Fruit fly (Drosophila melanogaster) whole organism, embryonic: ENCODE measurements around the gene Aps.
A peak's percentile ranks its signal among the peaks of the same experiment; 100 is the strongest.

ENCODE experiments used
- CG10267 ChIP-seq: fragments of 200-800 bp; sonication (Bioruptor generic); optimal IDR thresholded peaks from 2 replicates; lab custom pipeline; 2018; ENCODE audit warnings: missing biosample characterization, mild to moderate bottlenecking, missing genetic modification characterization, moderate library complexity
- CG10321 ChIP-seq: fragments of 200-800 bp; sonication (Bioruptor generic); IDR thresholded peaks from 2 replicates; pipeline ENCODE4 v1.3.6; 2022; ENCODE audit warnings: missing biosample characterization, missing genetic modification characterization
- CG10366 ChIP-seq: fragments of 200-800 bp; sonication (Bioruptor generic); IDR thresholded peaks from 2 replicates; pipeline ENCODE4 v1.3.6; 2022; ENCODE audit warnings: missing biosample characterization, missing genetic modification characterization
- CG12155 ChIP-seq: fragments of 200-800 bp; sonication (Bioruptor generic); optimal IDR thresholded peaks from 3 replicates; lab custom pipeline; 2016; ENCODE audit warnings: missing biosample characterization, missing genetic modification characterization
- CG12391 ChIP-seq: fragments of 200-800 bp; sonication (Bioruptor generic); optimal IDR thresholded peaks from 3 replicates; lab custom pipeline; 2018; ENCODE audit warnings: missing biosample characterization, mild to moderate bottlenecking, missing genetic modification characterization, moderate library complexity
- CG13624 ChIP-seq: fragments of 200-800 bp; sonication (Bioruptor generic); optimal IDR thresholded peaks from 2 replicates; lab custom pipeline; 2016; ENCODE audit warnings: missing biosample characterization, missing genetic modification characterization
- CG13894 ChIP-seq: fragments of 200-800 bp; sonication (Bioruptor generic); optimal IDR thresholded peaks from 3 replicates; lab custom pipeline; 2018; ENCODE audit warnings: missing biosample characterization, mild to moderate bottlenecking, missing genetic modification characterization, moderate library complexity
- CG15269 ChIP-seq: fragments of 200-800 bp; sonication (Bioruptor generic); optimal IDR thresholded peaks from 2 replicates; lab custom pipeline; 2018; ENCODE audit warnings: missing biosample characterization, mild to moderate bottlenecking, missing genetic modification characterization, moderate library complexity
- CG16813 ChIP-seq: fragments of 200-800 bp; sonication (Bioruptor generic); IDR thresholded peaks from 3 replicates; pipeline ENCODE4 v1.3.6; 2022; ENCODE audit warnings: missing biosample characterization, missing genetic modification characterization; ENCODE audit not compliant: partially characterized antibody
- CG16815 ChIP-seq: fragments of 200-800 bp; sonication (Bioruptor generic); optimal IDR thresholded peaks from 3 replicates; lab custom pipeline; 2017; ENCODE audit warnings: missing biosample characterization, mild to moderate bottlenecking, missing genetic modification characterization
- CG18262 ChIP-seq: fragments of 200-800 bp; optimal IDR thresholded peaks from 3 replicates; lab custom pipeline; 2019; ENCODE audit warnings: missing biosample characterization, mild to moderate bottlenecking, missing genetic modification characterization, moderate library complexity
- CG2678 ChIP-seq: fragments of 200-800 bp; sonication (Bioruptor generic); optimal IDR thresholded peaks from 3 replicates; lab custom pipeline; 2019; ENCODE audit warnings: missing biosample characterization, mild to moderate bottlenecking, missing genetic modification characterization, moderate library complexity
- CG31441 ChIP-seq: fragments of 200-800 bp; sonication (Bioruptor generic); IDR thresholded peaks from 2 replicates; pipeline ENCODE4 v1.3.6; 2022; ENCODE audit warnings: missing biosample characterization, missing genetic modification characterization
- CG34224 ChIP-seq: fragments of 200-800 bp; sonication (Bioruptor generic); IDR thresholded peaks from 3 replicates; pipeline ENCODE4 v1.3.6; 2022; ENCODE audit warnings: missing biosample characterization, missing genetic modification characterization; ENCODE audit not compliant: partially characterized antibody
- CG3995 ChIP-seq: fragments of 200-800 bp; sonication (Bioruptor generic); optimal IDR thresholded peaks from 3 replicates; lab custom pipeline; 2016; ENCODE audit warnings: missing biosample characterization, missing genetic modification characterization
- CG4820 ChIP-seq: fragments of 200-800 bp; sonication (Bioruptor generic); optimal IDR thresholded peaks from 3 replicates; lab custom pipeline; 2016; ENCODE audit warnings: missing biosample characterization, missing genetic modification characterization
- CG7928 ChIP-seq: fragments of 200-800 bp; sonication (Bioruptor generic); optimal IDR thresholded peaks from 2 replicates; lab custom pipeline; 2017; ENCODE audit warnings: missing biosample characterization, mild to moderate bottlenecking, missing genetic modification characterization
- CG9437 ChIP-seq: fragments of 200-800 bp; sonication (Bioruptor generic); optimal IDR thresholded peaks from 2 replicates; lab custom pipeline; 2018; ENCODE audit warnings: missing biosample characterization, mild to moderate bottlenecking, missing genetic modification characterization
- CG9609 ChIP-seq: fragments of 200-800 bp; sonication (Bioruptor generic); optimal IDR thresholded peaks from 3 replicates; lab custom pipeline; 2016; ENCODE audit warnings: missing biosample characterization, missing genetic modification characterization
- CG9727 ChIP-seq: fragments of 200-800 bp; sonication (Bioruptor generic); optimal IDR thresholded peaks from 3 replicates; lab custom pipeline; 2017; ENCODE audit warnings: missing biosample characterization, mild to moderate bottlenecking, missing genetic modification characterization
- ERR ChIP-seq: fragments of 200-800 bp; sonication (Bioruptor generic); optimal IDR thresholded peaks from 2 replicates; lab custom pipeline; 2016; ENCODE audit warnings: missing biosample characterization, missing genetic modification characterization
- Ets97D ChIP-seq: fragments of 200-800 bp; sonication (Bioruptor generic); optimal IDR thresholded peaks from 3 replicates; lab custom pipeline; 2016; ENCODE audit warnings: missing biosample characterization, missing genetic modification characterization
- Fer3 ChIP-seq: fragments of 200-800 bp; sonication (Bioruptor generic); optimal IDR thresholded peaks from 2 replicates; lab custom pipeline; 2018; ENCODE audit warnings: missing biosample characterization, mild to moderate bottlenecking, missing genetic modification characterization, moderate library complexity
- HLH3B ChIP-seq: fragments of 200-800 bp; sonication (Bioruptor generic); IDR thresholded peaks from 2 replicates; pipeline ENCODE4 v1.3.6; 2022; ENCODE audit warnings: missing biosample characterization, missing genetic modification characterization
- Hr3 ChIP-seq: fragments of 200-800 bp; sonication (Bioruptor generic); optimal IDR thresholded peaks from 3 replicates; lab custom pipeline; 2016; ENCODE audit warnings: missing biosample characterization, missing genetic modification characterization
- Lpt ChIP-seq: fragments of >200 bp; optimal IDR thresholded peaks from 2 replicates; lab custom pipeline; 2018; ENCODE audit warnings: missing biosample characterization, missing genetic modification characterization
- Max ChIP-seq: fragments of 200-800 bp; sonication (Bioruptor generic); optimal IDR thresholded peaks from 2 replicates; lab custom pipeline; 2016; ENCODE audit warnings: missing biosample characterization, mild to moderate bottlenecking, missing genetic modification characterization
- Ravus ChIP-seq: fragments of 200-800 bp; sonication (Bioruptor generic); IDR thresholded peaks from 2 replicates; pipeline ENCODE4 v1.3.6; 2022; ENCODE audit warnings: missing biosample characterization, missing genetic modification characterization
- Rx ChIP-seq: fragments of 200-800 bp; sonication (Bioruptor generic); IDR thresholded peaks from 2 replicates; pipeline ENCODE4 v1.3.6; 2022; ENCODE audit warnings: missing biosample characterization, missing genetic modification characterization
- al ChIP-seq: fragments of 200-800 bp; sonication (Bioruptor generic); IDR thresholded peaks from 2 replicates; pipeline ENCODE4 v1.3.6; 2022; ENCODE audit warnings: missing biosample characterization, missing genetic modification characterization
- bbx ChIP-seq: fragments of 200-800 bp; sonication (Bioruptor generic); IDR thresholded peaks from 2 replicates; pipeline ENCODE4 v1.3.6; 2022; ENCODE audit warnings: missing biosample characterization, missing genetic modification characterization; ENCODE audit not compliant: partially characterized antibody
- bigmax ChIP-seq: fragments of 200-800 bp; sonication (Bioruptor generic); optimal IDR thresholded peaks from 2 replicates; lab custom pipeline; 2018; ENCODE audit warnings: missing biosample characterization, mild to moderate bottlenecking, missing genetic modification characterization
- bsh ChIP-seq, 2 experiments: fragments of 200-800 bp; sonication (Bioruptor generic); optimal IDR thresholded peaks; 2 replicates each; lab custom pipeline; 2017 to 2018; ENCODE audit warnings: mild to moderate bottlenecking in 2 of 2, missing biosample characterization in 2 of 2, missing genetic modification characterization in 2 of 2, moderate library complexity in 1 of 2
- chif ChIP-seq, 2 experiments: fragments of 200-800 bp; sonication (Bioruptor generic); optimal IDR thresholded peaks; 3 replicates each; lab custom pipeline; 2016; ENCODE audit warnings: missing biosample characterization in 2 of 2, missing genetic modification characterization in 2 of 2
- chm ChIP-seq: fragments of 200-800 bp; sonication (Bioruptor generic); IDR thresholded peaks from 2 replicates; pipeline ENCODE4 v1.3.6; 2022; ENCODE audit warnings: missing biosample characterization, missing genetic modification characterization
- ems ChIP-seq: fragments of 200-800 bp; sonication (Bioruptor generic); optimal IDR thresholded peaks from 3 replicates; lab custom pipeline; 2016; ENCODE audit warnings: missing biosample characterization, missing genetic modification characterization
- eyg ChIP-seq: fragments of 200-800 bp; sonication (Bioruptor generic); optimal IDR thresholded peaks from 3 replicates; lab custom pipeline; 2016; ENCODE audit warnings: missing biosample characterization, missing genetic modification characterization
- gcm ChIP-seq: fragments of 200-800 bp; sonication (Bioruptor generic); optimal IDR thresholded peaks from 2 replicates; lab custom pipeline; 2019; ENCODE audit warnings: missing biosample characterization, mild to moderate bottlenecking, missing genetic modification characterization, moderate library complexity
- inv ChIP-seq: fragments of 200-800 bp; sonication (Bioruptor generic); IDR thresholded peaks from 2 replicates; pipeline ENCODE4 v1.3.6; 2022; ENCODE audit warnings: missing biosample characterization, missing genetic modification characterization; ENCODE audit not compliant: partially characterized antibody
- mirr ChIP-seq: fragments of 200-800 bp; sonication (Bioruptor generic); optimal IDR thresholded peaks from 3 replicates; lab custom pipeline; 2018; ENCODE audit warnings: missing biosample characterization, mild to moderate bottlenecking, missing genetic modification characterization
- nerfin-2 ChIP-seq: fragments of 200-800 bp; sonication (Bioruptor generic); IDR thresholded peaks from 2 replicates; pipeline ENCODE4 v1.3.6; 2022; ENCODE audit warnings: missing biosample characterization, missing genetic modification characterization; ENCODE audit not compliant: partially characterized antibody
- nom ChIP-seq: fragments of 200-800 bp; sonication (Bioruptor generic); optimal IDR thresholded peaks from 2 replicates; lab custom pipeline; 2017; ENCODE audit warnings: missing biosample characterization, missing genetic modification characterization, mild to moderate bottlenecking, moderate library complexity, missing genetic modification reagents
- oc ChIP-seq: fragments of 200-800 bp; sonication (Bioruptor generic); optimal IDR thresholded peaks from 2 replicates; lab custom pipeline; 2018; ENCODE audit warnings: missing biosample characterization, mild to moderate bottlenecking, missing genetic modification characterization, moderate library complexity
- pita ChIP-seq: fragments of 200-800 bp; sonication (Bioruptor generic); optimal IDR thresholded peaks from 2 replicates; lab custom pipeline; 2017; ENCODE audit warnings: missing biosample characterization, mild to moderate bottlenecking, missing genetic modification characterization
- psq ChIP-seq: fragments of 200-800 bp; sonication (Bioruptor generic); optimal IDR thresholded peaks from 2 replicates; lab custom pipeline; 2017; ENCODE audit warnings: missing biosample characterization, missing genetic modification characterization
- ranshi ChIP-seq: fragments of 200-800 bp; sonication (Bioruptor generic); IDR thresholded peaks from 2 replicates; pipeline ENCODE4 v1.3.6; 2022; ENCODE audit warnings: missing biosample characterization, missing genetic modification characterization
- sisA ChIP-seq: fragments of 200-800 bp; sonication (Bioruptor generic); IDR thresholded peaks from 2 replicates; pipeline ENCODE4 v1.3.6; 2022; ENCODE audit warnings: missing biosample characterization, missing genetic modification characterization
- stc ChIP-seq: fragments of 200-800 bp; sonication (Bioruptor generic); IDR thresholded peaks from 2 replicates; pipeline ENCODE4 v1.3.6; 2022; ENCODE audit warnings: missing biosample characterization, missing genetic modification characterization
- tx ChIP-seq: fragments of 200-800 bp; sonication (Bioruptor generic); optimal IDR thresholded peaks from 2 replicates; lab custom pipeline; 2016; ENCODE audit warnings: missing biosample characterization, missing genetic modification characterization

The Aps gene

dm6 chr3L:10866633-10867379, 32.1 kb downstream of the Aps start (continued):
- TF ChIP-seq CG2678 (tag; lab: Kevin White, UChicago) (peak; percentile 61), eyg (GFP tag; lab: Kevin White, UChicago) (no peak), CG9727 (GFP tag; lab: Kevin White, UChicago) (peak; percentile 25), bbx (GFP tag; lab: Robert Waterston, UW) (no peak), HLH3B (GFP tag; lab: Robert Waterston, UW) (no peak), CG3995 (GFP tag; lab: Kevin White, UChicago) (peak; percentile 12), nerfin-2 (GFP tag; lab: Robert Waterston, UW) (no peak), Fer3 (peak; percentile 50), Lpt (no peak), CG10267 (tag; lab: Kevin White, UChicago) (no peak), CG13894 (no peak), bsh (GFP tag; optimal IDR thresholded peaks at IDR 0.05; lab: Kevin White, UChicago) (no peak), stc (GFP tag; lab: Robert Waterston, UW) (no peak; the same call in 1 of the 2 replicates), Ets97D (no peak), CG18262 (no peak), pita (GFP tag; lab: Kevin White, UChicago) (no peak), Rx (GFP tag; lab: Robert Waterston, UW) (no peak), nom (GFP tag; lab: Kevin White, UChicago) (no peak), CG12155 (peak; percentile 56), CG34224 (GFP tag; lab: Robert Waterston, UW) (no peak), ranshi (GFP tag; lab: Robert Waterston, UW) (0 out of 2 replicates have a peak, but pooled peaks have one; percentile 34), CG13624 (GFP tag; lab: Kevin White, UChicago) (peak; percentile 55), CG9609 (GFP tag; lab: Kevin White, UChicago) (peak; percentile 14), Hr3 (GFP tag; lab: Kevin White, UChicago) (no peak), CG9437 (no peak), Max (no peak), Ravus (GFP tag; lab: Robert Waterston, UW) (no peak), chm (GFP tag; lab: Robert Waterston, UW) (no peak), chif (GFP tag; optimal IDR thresholded peaks at IDR 0.05; lab: Kevin White, UChicago) (peak in 1 of 2 experiments; percentile 39), al (GFP tag; lab: Robert Waterston, UW) (peak; percentile 57; the same call in 1 of the 2 replicates), CG10321 (GFP tag; lab: Robert Waterston, UW) (no peak), CG31441 (GFP tag; lab: Robert Waterston, UW) (no peak), CG16813 (no peak), oc (tag; lab: Kevin White, UChicago) (no peak), bigmax (GFP tag; lab: Kevin White, UChicago) (no peak), CG15269 (peak; percentile 56), mirr (GFP tag; lab: Kevin White, UChicago) (peak; percentile 17), inv (GFP tag; lab: Robert Waterston, UW) (no peak), sisA (GFP tag; lab: Robert Waterston, UW) (no peak), psq (no peak), CG16815 (GFP tag; lab: Kevin White, UChicago) (no peak), CG7928 (no peak), CG4820 (GFP tag; lab: Kevin White, UChicago) (peak; percentile 8), tx (no peak), CG10366 (GFP tag; lab: Robert Waterston, UW) (peak; percentile 16; the same call in 1 of the 2 replicates), ERR (GFP tag; lab: Kevin White, UChicago) (peak; percentile 2), ems (no peak), gcm (GFP tag; lab: Kevin White, UChicago) (no peak), CG12391 (tag; lab: Kevin White, UChicago) (no peak)
